Worm (Caenorhabditis elegans): ENCODE measurements around the gene ddr-1.

ddr-1 gene

ce11 chrX:5492820-5493382 lies 31.9 kb downstream of the ddr-1 start, which contains the start of the genes bus-8A and bus-8B:
TSS of gene bus-8A (plus strand) at chrX:5492915.
TSS of gene bus-8B (plus strand) at chrX:5493332.
- no peak for TF ChIP-seq fkh-10 (GFP tag; optimal IDR thresholded peaks at IDR 0.05)
- TF ChIP-seq pha-4 (tag; optimal IDR thresholded peaks at IDR 0.05) = no peak
- no peak for TF ChIP-seq pat-9 (tag; optimal IDR thresholded peaks at IDR 0.05)

ce11 chrX:5505148-5505547 lies 44.1 kb downstream of the ddr-1 start, which contains the start of gene T23F2.2:
TSS of gene T23F2.2 (minus strand) at chrX:5505248.
- TF ChIP-seq ets-4 (tag; optimal IDR thresholded peaks at IDR 0.05) = no peak
- no peak for TF ChIP-seq madf-2 (tag; optimal IDR thresholded peaks at IDR 0.05)
- no peak for TF ChIP-seq ceh-19 (GFP tag; optimal IDR thresholded peaks at IDR 0.05)
- TF ChIP-seq ceh-45 (GFP tag; IDR thresholded peaks at IDR 0.05) = no peak
- TF ChIP-seq F13H6.1 (tag; optimal IDR thresholded peaks at IDR 0.05) = no peak

DNA sequence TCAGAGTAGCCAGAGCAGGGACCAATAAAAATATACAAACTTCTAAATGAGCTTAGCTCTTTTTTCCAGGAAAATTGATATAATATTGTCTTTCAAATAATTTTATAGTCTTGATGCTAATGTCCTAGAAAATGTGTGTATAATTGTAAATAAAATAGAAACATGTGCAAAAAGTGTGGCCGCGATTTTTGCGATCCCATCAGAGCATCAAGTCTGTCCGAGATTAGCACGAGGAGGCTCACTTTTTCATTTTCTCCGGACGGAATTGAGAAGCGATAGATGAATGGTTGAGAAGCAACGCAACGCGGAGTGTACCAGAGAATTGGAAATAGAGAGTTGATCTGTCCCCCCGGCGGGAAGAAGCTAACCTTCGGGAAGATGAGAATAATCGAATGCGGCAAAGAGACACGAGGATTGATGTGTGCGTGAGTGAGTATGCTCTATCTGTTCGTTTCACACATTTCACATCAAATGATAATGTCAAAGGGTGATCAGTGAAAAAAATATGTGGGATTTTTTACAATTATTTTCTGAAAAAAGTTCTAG lies 45.5 kb downstream of the ddr-1 start:
- TF ChIP-seq nhr-11 (tag; optimal IDR thresholded peaks at IDR 0.05) = no peak
- no peak for TF ChIP-seq pha-2 (tag; optimal IDR thresholded peaks at IDR 0.05)
- TF ChIP-seq lin-11 (tag; optimal IDR thresholded peaks at IDR 0.05) = no peak
- no peak for TF ChIP-seq pqm-1 (tag; optimal IDR thresholded peaks at IDR 0.05)
- TF ChIP-seq ceh-19 (GFP tag; optimal IDR thresholded peaks at IDR 0.05) = no peak
- peak; percentile 49 for TF ChIP-seq rnt-1 (tag; optimal IDR thresholded peaks at IDR 0.05)
- no peak for TF ChIP-seq sox-4 (tag; optimal IDR thresholded peaks at IDR 0.05)
- TF ChIP-seq nfya-1 (tag; optimal IDR thresholded peaks at IDR 0.05) = no peak
- no peak for TF ChIP-seq fkh-10 (GFP tag; optimal IDR thresholded peaks at IDR 0.05)
- TF ChIP-seq ama-1 (optimal IDR thresholded peaks at IDR 0.05) = no peak
- TF ChIP-seq ref-2 (tag; optimal IDR thresholded peaks at IDR 0.05) = no peak
- TF ChIP-seq eyg-1 (tag; optimal IDR thresholded peaks at IDR 0.05) = no peak
- TF ChIP-seq unc-55 (GFP tag; optimal IDR thresholded peaks at IDR 0.05) = peak; percentile 66
- TF ChIP-seq ets-4 (tag; optimal IDR thresholded peaks at IDR 0.05) = no peak
- no peak for TF ChIP-seq hlh-15 (tag; optimal IDR thresholded peaks at IDR 0.05)
- no peak for TF ChIP-seq fkh-6 (tag; optimal IDR thresholded peaks at IDR 0.05)
- no peak for TF ChIP-seq dve-1 (tag; optimal IDR thresholded peaks at IDR 0.05)
- TF ChIP-seq ceh-31 (tag; optimal IDR thresholded peaks at IDR 0.05) = no peak
- TF ChIP-seq C08G9.2 (tag; optimal IDR thresholded peaks at IDR 0.05) = no peak
- TF ChIP-seq elt-4 (tag; optimal IDR thresholded peaks at IDR 0.05) = no peak
- no peak for TF ChIP-seq pat-9 (tag; optimal IDR thresholded peaks at IDR 0.05)
- no peak for TF ChIP-seq ceh-34 (tag; optimal IDR thresholded peaks at IDR 0.05)
- TF ChIP-seq unc-3 (GFP tag; conservative IDR thresholded peaks at IDR 0.05) = no peak
- TF ChIP-seq unc-3 (tag; optimal IDR thresholded peaks at IDR 0.05) = no peak
- TF ChIP-seq ceh-30 (tag; optimal IDR thresholded peaks at IDR 0.05) = no peak
- no peak for TF ChIP-seq F13H6.1 (tag; optimal IDR thresholded peaks at IDR 0.05)
- TF ChIP-seq ceh-18 (tag; optimal IDR thresholded peaks at IDR 0.05) = peak; percentile 12
- peak; percentile 1 for TF ChIP-seq hlh-8 (tag; optimal IDR thresholded peaks at IDR 0.05)
- TF ChIP-seq hlh-6 (tag; optimal IDR thresholded peaks at IDR 0.05) = no peak
- no peak for TF ChIP-seq tbx-7 (tag; optimal IDR thresholded peaks at IDR 0.05)
- no peak for TF ChIP-seq T23F11.4 (GFP tag; optimal IDR thresholded peaks at IDR 0.05)
- no peak for TF ChIP-seq ttx-3 (tag; optimal IDR thresholded peaks at IDR 0.05)
- no peak for TF ChIP-seq odd-2 (tag; optimal IDR thresholded peaks at IDR 0.05)
- TF ChIP-seq elt-2 (tag; optimal IDR thresholded peaks at IDR 0.05) = no peak
- TF ChIP-seq npax-4 (tag; optimal IDR thresholded peaks at IDR 0.05) = no peak

ce11 chrX:5507926-5508325 lies 46.9 kb downstream of the ddr-1 start:
- TF ChIP-seq ceh-31 (tag; optimal IDR thresholded peaks at IDR 0.05) (peak; percentile 24), ceh-9 (tag; optimal IDR thresholded peaks at IDR 0.05) (no peak), pqm-1 (tag; optimal IDR thresholded peaks at IDR 0.05) (no peak), ets-4 (tag; optimal IDR thresholded peaks at IDR 0.05) (no peak), ceh-48 (tag; optimal IDR thresholded peaks at IDR 0.05) (peak; percentile 75), madf-2 (tag; optimal IDR thresholded peaks at IDR 0.05) (no peak)
